Fruit fly (Drosophila melanogaster): ENCODE measurements around the gene CG10026.

The CG10026 gene

dm6 chr2L:19423467-19424122, 30.5 kb upstream of the CG10026 start, which contains the start of the genes Alp12 and CG13085 (continued):
- peak; percentile 83 for TF ChIP-seq tup (GFP tag; optimal IDR thresholded peaks at IDR 0.05)
- peak; percentile 93 for TF ChIP-seq ci (GFP tag; IDR thresholded peaks at IDR 0.05)
- TF ChIP-seq kay (GFP tag; optimal IDR thresholded peaks at IDR 0.05), result peak; percentile 95
- peak; percentile 83 for TF ChIP-seq CG1603 (tag; optimal IDR thresholded peaks at IDR 0.05)
- TF ChIP-seq pzg (GFP tag; optimal IDR thresholded peaks at IDR 0.05), result peak; percentile 15
- peak; percentile 92 for TF ChIP-seq ap (GFP tag; IDR thresholded peaks at IDR 0.05)
- peak; percentile 95 for TF ChIP-seq CG14050 (GFP tag; IDR thresholded peaks at IDR 0.05)
- TF ChIP-seq sens (GFP tag), result peak; percentile 99
- TF ChIP-seq CG33213 (GFP tag; optimal IDR thresholded peaks at IDR 0.05), result peak; percentile 88
- TF ChIP-seq Nf-YB (GFP tag; optimal IDR thresholded peaks at IDR 0.05), result peak; percentile 90
- TF ChIP-seq CG7745 (tag; optimal IDR thresholded peaks at IDR 0.05), result peak; percentile 59
- TF ChIP-seq wek (GFP tag; optimal IDR thresholded peaks at IDR 0.05), result peak; percentile 86
- TF ChIP-seq hb (GFP tag; IDR thresholded peaks at IDR 0.05; ENCODE audit: partially characterized antibody), result no peak
- TF ChIP-seq gro (GFP tag; optimal IDR thresholded peaks at IDR 0.05), result peak; percentile 92
- peak; percentile 85 for TF ChIP-seq dm (GFP tag; optimal IDR thresholded peaks at IDR 0.05)
- peak; percentile 93 for TF ChIP-seq D19B (GFP tag; optimal IDR thresholded peaks at IDR 0.05)
- peak; percentile 66 for TF ChIP-seq CG7271 (tag; optimal IDR thresholded peaks at IDR 0.05)
- TF ChIP-seq CG32767 (GFP tag; IDR thresholded peaks at IDR 0.05), result peak; percentile 97
- peak; percentile 27 for TF ChIP-seq Elba2 (GFP tag; optimal IDR thresholded peaks at IDR 0.05)
- peak; percentile 93 for TF ChIP-seq kah (GFP tag; optimal IDR thresholded peaks at IDR 0.05)
- peak; percentile 97 for TF ChIP-seq vvl (GFP tag; IDR thresholded peaks at IDR 0.05)
- no peak for TF ChIP-seq inv (GFP tag; IDR thresholded peaks at IDR 0.05; ENCODE audit: partially characterized antibody)
- TF ChIP-seq CG17361 (GFP tag; IDR thresholded peaks at IDR 0.05), result peak; percentile 99
- peak; percentile 94 for TF ChIP-seq CG12071 (GFP tag; optimal IDR thresholded peaks at IDR 0.05)
- peak; percentile 98 for TF ChIP-seq CG17385 (GFP tag; optimal IDR thresholded peaks at IDR 0.05)
- peak; percentile 92 for TF ChIP-seq shn (GFP tag; optimal IDR thresholded peaks at IDR 0.05)
- TF ChIP-seq CG13123 (GFP tag; optimal IDR thresholded peaks at IDR 0.05), result peak; percentile 90
- TF ChIP-seq ato (GFP tag; IDR thresholded peaks at IDR 0.05; ENCODE audit: partially characterized antibody), result no peak
- peak; percentile 95 to 97 for TF ChIP-seq dpn (GFP tag; optimal IDR thresholded peaks at IDR 0.05)
- peak; percentile 99 for TF ChIP-seq nmo (GFP tag; optimal IDR thresholded peaks at IDR 0.05)
- peak; percentile 85 for TF ChIP-seq jumu (GFP tag; optimal IDR thresholded peaks at IDR 0.05)
- peak; percentile 93 for TF ChIP-seq CG14667 (GFP tag; IDR thresholded peaks at IDR 0.05)
- no peak for TF ChIP-seq D (optimal IDR thresholded peaks at IDR 0.05)
- peak; percentile 98 for TF ChIP-seq D (GFP tag; optimal IDR thresholded peaks at IDR 0.05)
- peak; percentile 99 for TF ChIP-seq CG6765 (GFP tag; optimal IDR thresholded peaks at IDR 0.05)
- peak; percentile 90 for TF ChIP-seq otp (GFP tag; IDR thresholded peaks at IDR 0.05)
- peak; percentile 99 for TF ChIP-seq CG15011 (GFP tag; optimal IDR thresholded peaks at IDR 0.05)
- TF ChIP-seq TFAM (GFP tag; optimal IDR thresholded peaks at IDR 0.05), result peak; percentile 83
- peak; percentile 84 for TF ChIP-seq Hey (tag; optimal IDR thresholded peaks at IDR 0.05)
- TF ChIP-seq al (GFP tag; IDR thresholded peaks at IDR 0.05), result peak; percentile 90
- TF ChIP-seq CG13287 (GFP tag; IDR thresholded peaks at IDR 0.05; ENCODE audit: partially characterized antibody), result no peak; the same call in none of the 2 replicates
- TF ChIP-seq crol (GFP tag; IDR thresholded peaks at IDR 0.05), result peak; percentile 76
- TF ChIP-seq sc (optimal IDR thresholded peaks at IDR 0.05), result no peak
- peak; percentile 98 for TF ChIP-seq sc (GFP tag; optimal IDR thresholded peaks at IDR 0.05)
- peak; percentile 96 for TF ChIP-seq croc (GFP tag; conservative IDR thresholded peaks at IDR 0.05)
- peak in 1 of 2 experiments; percentile 37 for TF ChIP-seq tll (GFP tag; optimal IDR thresholded peaks at IDR 0.05)
- peak; percentile 88 for TF ChIP-seq Nf-YA (GFP tag; IDR thresholded peaks at IDR 0.05)
- peak; percentile 96 for TF ChIP-seq jigr1 (GFP tag; IDR thresholded peaks at IDR 0.05)
- peak; percentile 88 for TF ChIP-seq Rx (GFP tag; IDR thresholded peaks at IDR 0.05)
- TF ChIP-seq dmrt11E (tag; optimal IDR thresholded peaks at IDR 0.05), result peak; percentile 94
